Fruit fly (Drosophila melanogaster): ENCODE measurements around the gene CtIP.

Gene CtIP

dm6 chr3L:20399550-20400109 lies 36.4 kb upstream of the CtIP start (continued):
- TF ChIP-seq CG12104 (GFP tag; optimal IDR thresholded peaks at IDR 0.05) (peak; percentile 83), Oaz (GFP tag; IDR thresholded peaks at IDR 0.05) (peak; percentile 69), gt (GFP tag; IDR thresholded peaks at IDR 0.05) (peak; percentile 53; the same call in 1 of the 2 replicates), onecut (GFP tag; IDR thresholded peaks at IDR 0.05) (peak; percentile 79), exex (tag; optimal IDR thresholded peaks at IDR 0.05) (peak; percentile 43), al (GFP tag; IDR thresholded peaks at IDR 0.05) (peak; percentile 88), CG12942 (GFP tag; optimal IDR thresholded peaks at IDR 0.05) (peak; percentile 74), CG9727 (GFP tag; optimal IDR thresholded peaks at IDR 0.05) (peak; percentile 88), grn (GFP tag; optimal IDR thresholded peaks at IDR 0.05) (no peak), CG17568 (GFP tag; optimal IDR thresholded peaks at IDR 0.05) (peak; percentile 83), Stat92E (GFP tag; optimal IDR thresholded peaks at IDR 0.05) (no peak), crp (GFP tag; optimal IDR thresholded peaks at IDR 0.05) (peak in 1 of 2 experiments; percentile 46), eve (GFP tag; optimal IDR thresholded peaks at IDR 0.05) (peak in 1 of 2 experiments; percentile 91), CG12391 (tag; optimal IDR thresholded peaks at IDR 0.05) (peak; percentile 89), ssp (GFP tag; IDR thresholded peaks at IDR 0.05) (peak; percentile 70), sim (GFP tag; IDR thresholded peaks at IDR 0.05) (peak; percentile 24; the same call in 1 of the 2 replicates), pzg (GFP tag; optimal IDR thresholded peaks at IDR 0.05) (peak; percentile 2), pros (GFP tag; optimal IDR thresholded peaks at IDR 0.05) (no peak), CG1602 (GFP tag; optimal IDR thresholded peaks at IDR 0.05) (peak; percentile 81), CG4404 (GFP tag; IDR thresholded peaks at IDR 0.05) (peak; percentile 67), BtbVII (GFP tag; optimal IDR thresholded peaks at IDR 0.05) (peak; percentile 78), Trl (optimal IDR thresholded peaks at IDR 0.05) (no peak), Trl (GFP tag; optimal IDR thresholded peaks at IDR 0.05) (peak; percentile 76), CG2202 (tag; optimal IDR thresholded peaks at IDR 0.05) (peak; percentile 63), Drgx (GFP tag; IDR thresholded peaks at IDR 0.05) (peak; percentile 92), peb (GFP tag; IDR thresholded peaks at IDR 0.05) (peak; percentile 68), sr (GFP tag; IDR thresholded peaks at IDR 0.05) (0 out of 3 replicates have a peak, but pooled peaks have one; percentile 41), dimm (GFP tag; IDR thresholded peaks at IDR 0.05) (0 out of 2 replicates have a peak, but pooled peaks have one; percentile 35), gcm2 (GFP tag; optimal IDR thresholded peaks at IDR 0.05) (peak; percentile 66), stc (GFP tag; IDR thresholded peaks at IDR 0.05) (peak; percentile 84), BEAF-32 (GFP tag; optimal IDR thresholded peaks at IDR 0.05) (no peak), CG13624 (GFP tag; optimal IDR thresholded peaks at IDR 0.05) (peak; percentile 77), CG13894 (tag; optimal IDR thresholded peaks at IDR 0.05) (peak; percentile 79), CkIIα-i1 (GFP tag; IDR thresholded peaks at IDR 0.05) (no peak), CG15073 (GFP tag; optimal IDR thresholded peaks at IDR 0.05) (peak; percentile 99), CG10147 (GFP tag; optimal IDR thresholded peaks at IDR 0.05) (peak; percentile 76), Awh (GFP tag; IDR thresholded peaks at IDR 0.05) (peak; percentile 84), CG1603 (tag; optimal IDR thresholded peaks at IDR 0.05) (peak; percentile 73), Ravus (GFP tag; IDR thresholded peaks at IDR 0.05) (peak; percentile 20), ttk (GFP tag; IDR thresholded peaks at IDR 0.05) (peak; percentile 66), CG30403 (GFP tag; optimal IDR thresholded peaks at IDR 0.05) (peak; percentile 92), CG17359 (tag; optimal IDR thresholded peaks at IDR 0.05) (peak; percentile 93), zen2 (GFP tag; IDR thresholded peaks at IDR 0.05; ENCODE audit: partially characterized antibody) (no peak), knrl (GFP tag; IDR thresholded peaks at IDR 0.05; ENCODE audit: partially characterized antibody) (peak; percentile 14; the same call in 1 of the 3 replicates), Nf-YB (GFP tag; optimal IDR thresholded peaks at IDR 0.05) (peak; percentile 73), CG4617 (GFP tag; optimal IDR thresholded peaks at IDR 0.05; ENCODE audit: borderline replicate concordance) (peak; percentile 63), Tbp (GFP tag; optimal IDR thresholded peaks at IDR 0.05) (no peak), CG11695 (GFP tag; IDR thresholded peaks at IDR 0.05) (peak; percentile 91), disco-r (GFP tag; optimal IDR thresholded peaks at IDR 0.05) (peak; percentile 52), nerfin-2 (GFP tag; IDR thresholded peaks at IDR 0.05; ENCODE audit: partially characterized antibody) (no peak)
